Worm (Caenorhabditis elegans) whole organism, L2 larva: ENCODE data around the gene sulp-7.

Experiments
- C34F6.9 ChIP-seq: fragments of 150-350 bp; optimal IDR thresholded peaks from 2 replicates; lab custom pipeline; 2014; ENCODE audit warnings: missing biosample characterization, missing genetic modification characterization
- F13H6.1 ChIP-seq: sonication (generic microtip); optimal IDR thresholded peaks from 2 replicates; lab custom pipeline; 2016; ENCODE audit warnings: missing genetic modification characterization, missing compliant biosample characterization
- R02D3.7 ChIP-seq: fragments of 150-350 bp; optimal IDR thresholded peaks from 2 replicates; lab custom pipeline; 2014; ENCODE audit warnings: missing biosample characterization, missing genetic modification characterization
- Y55F3AM.14 ChIP-seq: fragments of 200-800 bp; sonication (Bioruptor generic); optimal IDR thresholded peaks from 2 replicates; lab custom pipeline; 2018; ENCODE audit warnings: mild to moderate bottlenecking, missing genetic modification characterization, missing compliant biosample characterization
- aly-2 ChIP-seq: fragments of 150-350 bp; optimal IDR thresholded peaks from 2 replicates; lab custom pipeline; 2014; ENCODE audit warnings: missing biosample characterization, missing genetic modification characterization
- ama-1 ChIP-seq: fragments of 150-350 bp; optimal IDR thresholded peaks from 2 replicates; lab custom pipeline; 2018; ENCODE audit warnings: inconsistent platforms
- blmp-1 ChIP-seq: sonication (generic microtip); optimal IDR thresholded peaks from 2 replicates; lab custom pipeline; 2017; ENCODE audit warnings: missing genetic modification characterization, mild to moderate bottlenecking, missing compliant biosample characterization, antibody characterized with exemption, moderate library complexity; ENCODE audit not compliant: insufficient read depth
- ceh-16 ChIP-seq: fragments of 150-350 bp; optimal IDR thresholded peaks from 2 replicates; lab custom pipeline; 2014; ENCODE audit warnings: missing biosample characterization, missing genetic modification characterization
- ceh-82 ChIP-seq: fragments of 150-350 bp; optimal IDR thresholded peaks from 2 replicates; lab custom pipeline; 2014; ENCODE audit warnings: missing biosample characterization, missing genetic modification characterization
- crh-2 ChIP-seq: sonication (generic microtip); optimal IDR thresholded peaks from 2 replicates; lab custom pipeline; 2017; ENCODE audit warnings: missing biosample characterization, missing genetic modification characterization
- egl-27 ChIP-seq: sonication (generic microtip); optimal IDR thresholded peaks from 3 replicates; lab custom pipeline; 2017; ENCODE audit warnings: missing biosample characterization, missing genetic modification reagents, missing genetic modification characterization
- fos-1 ChIP-seq: fragments of 150-350 bp; optimal IDR thresholded peaks from 2 replicates; lab custom pipeline; 2014; ENCODE audit warnings: missing biosample characterization, missing genetic modification characterization
- gmeb-1 ChIP-seq: fragments of 150-350 bp; optimal IDR thresholded peaks from 2 replicates; lab custom pipeline; 2014; ENCODE audit warnings: missing biosample characterization, missing genetic modification characterization
- lin-13 ChIP-seq: fragments of 150-350 bp; optimal IDR thresholded peaks from 2 replicates; lab custom pipeline; 2014; ENCODE audit warnings: missing biosample characterization, missing genetic modification reagents, missing genetic modification characterization
- lin-39 ChIP-seq: fragments of 150-350 bp; optimal IDR thresholded peaks from 2 replicates; lab custom pipeline; 2014; ENCODE audit warnings: missing biosample characterization, missing genetic modification reagents, missing genetic modification characterization
- lsy-2 ChIP-seq, 2 experiments: fragments of 150-350 bp in 1 of 2; sonication (generic microtip) in 1 of 2; optimal IDR thresholded peaks; 2 replicates each; lab custom pipeline; 2014 to 2017; ENCODE audit warnings: missing biosample characterization in 2 of 2, missing genetic modification characterization in 2 of 2
- mab-5 ChIP-seq: fragments of 150-350 bp; optimal IDR thresholded peaks from 2 replicates; lab custom pipeline; 2014; ENCODE audit warnings: missing biosample characterization, missing genetic modification characterization
- nhr-10 ChIP-seq: sonication (generic microtip); optimal IDR thresholded peaks from 2 replicates; lab custom pipeline; 2017; ENCODE audit warnings: missing biosample characterization, missing genetic modification characterization
- nhr-12 ChIP-seq: fragments of 150-350 bp; optimal IDR thresholded peaks from 2 replicates; lab custom pipeline; 2014; ENCODE audit warnings: missing biosample characterization, missing genetic modification characterization
- nhr-129 ChIP-seq: fragments of 150-350 bp; optimal IDR thresholded peaks from 2 replicates; lab custom pipeline; 2014; ENCODE audit warnings: missing biosample characterization, missing genetic modification characterization
- nhr-21 ChIP-seq: fragments of 150-350 bp; optimal IDR thresholded peaks from 2 replicates; lab custom pipeline; 2014; ENCODE audit warnings: missing biosample characterization, missing genetic modification characterization
- nhr-23 ChIP-seq: fragments of 150-350 bp; optimal IDR thresholded peaks from 2 replicates; lab custom pipeline; 2014; ENCODE audit warnings: missing biosample characterization, missing genetic modification reagents, missing genetic modification characterization
- nhr-25 ChIP-seq: fragments of 150-350 bp; sonication (generic microtip); optimal IDR thresholded peaks from 3 replicates; lab custom pipeline; 2014; ENCODE audit warnings: missing biosample characterization, missing genetic modification characterization
- peb-1 ChIP-seq: fragments of 150-350 bp; optimal IDR thresholded peaks from 2 replicates; lab custom pipeline; 2014; ENCODE audit warnings: missing biosample characterization, missing genetic modification characterization
- sem-4 ChIP-seq: fragments of 150-350 bp; optimal IDR thresholded peaks from 2 replicates; lab custom pipeline; 2014; ENCODE audit warnings: missing biosample characterization, missing genetic modification reagents, missing genetic modification characterization
- skn-1 ChIP-seq: sonication (generic microtip); optimal IDR thresholded peaks from 2 replicates; lab custom pipeline; 2017; ENCODE audit warnings: missing biosample characterization, missing genetic modification characterization
- sma-9 ChIP-seq, 2 experiments: fragments of 150-350 bp in 1 of 2; sonication (generic microtip) in 1 of 2; optimal IDR thresholded peaks; 2 replicates each; lab custom pipeline; 2014 to 2016; ENCODE audit warnings: missing genetic modification characterization in 2 of 2, mild to moderate bottlenecking in 1 of 2, missing biosample characterization in 1 of 2, missing compliant biosample characterization in 1 of 2, missing genetic modification reagents in 1 of 2, moderate library complexity in 1 of 2
- unc-39 ChIP-seq: fragments of 150-350 bp; optimal IDR thresholded peaks from 2 replicates; lab custom pipeline; 2014; ENCODE audit warnings: missing biosample characterization, missing genetic modification characterization
- unc-55 ChIP-seq: fragments of 150-350 bp; sonication (generic microtip); optimal IDR thresholded peaks from 3 replicates; lab custom pipeline; 2014; ENCODE audit warnings: missing biosample characterization, missing genetic modification reagents, missing genetic modification characterization
- zag-1 ChIP-seq: fragments of 150-350 bp; optimal IDR thresholded peaks from 2 replicates; lab custom pipeline; 2014; ENCODE audit warnings: missing biosample characterization, missing genetic modification characterization
- ztf-1 ChIP-seq: fragments of 200-800 bp; sonication (Bioruptor generic); conservative IDR thresholded peaks from 2 replicates; pipeline ENCODE4 v1.3.6; 2022; ENCODE audit warnings: missing genetic modification characterization, missing compliant biosample characterization
- ztf-11 ChIP-seq: sonication (generic microtip); optimal IDR thresholded peaks from 2 replicates; lab custom pipeline; 2017; ENCODE audit warnings: missing biosample characterization, missing genetic modification characterization

Gene sulp-7

ce11 chrX:11031869-11032268 is 48.6 kb upstream of the sulp-7 start:
- no peak for TF ChIP-seq ceh-82 (tag; lab: Kevin White, UChicago)
- no peak for TF ChIP-seq ztf-11
- no peak for TF ChIP-seq egl-27
- no peak for TF ChIP-seq nhr-23 (tag; lab: Kevin White, UChicago)
- no peak for TF ChIP-seq nhr-10 (tag; lab: Kevin White, UChicago)
- TF ChIP-seq sma-9 (GFP tag; optimal IDR thresholded peaks at IDR 0.05; lab: Kevin White, UChicago): no peak
- no peak for TF ChIP-seq sma-9 (tag; optimal IDR thresholded peaks at IDR 0.05; lab: Kevin White, UChicago)
- TF ChIP-seq sem-4: no peak
- no peak for TF ChIP-seq peb-1 (tag; lab: Kevin White, UChicago)
- TF ChIP-seq nhr-12: no peak
- no peak for TF ChIP-seq aly-2 (tag; lab: Kevin White, UChicago)
- TF ChIP-seq lin-13 (GFP tag; lab: Kevin White, UChicago): no peak
- TF ChIP-seq, all 48 proteins: peak for 0

- no peak for TF ChIP-seq C34F6.9
- no peak for TF ChIP-seq ztf-11
- no peak for TF ChIP-seq ama-1 (lab: Kevin White, UChicago)
- no peak for TF ChIP-seq zag-1
- no peak for TF ChIP-seq R02D3.7 (tag; lab: Kevin White, UChicago)
Measured at ce11 chrX:11032412-11032811, 48.1 kb upstream of the sulp-7 start.

- TF ChIP-seq blmp-1 (tag; lab: Kevin White, UChicago) (peak; percentile 63), ceh-16 (tag; lab: Kevin White, UChicago) (peak; percentile 64), nhr-129 (tag; lab: Kevin White, UChicago) (no peak), nhr-25 (tag; lab: Kevin White, UChicago) (peak; percentile 12)
Measured at ce11 chrX:11033128-11033951, 47.1 kb upstream of the sulp-7 start.

- TF ChIP-seq gmeb-1 (tag; lab: Kevin White, UChicago) (no peak), skn-1 (tag; lab: Kevin White, UChicago) (no peak), nhr-21 (tag; lab: Kevin White, UChicago) (no peak)
Measured at ce11 chrX:11033952-11034287, 46.6 kb upstream of the sulp-7 start.

ce11 chrX:11034430-11035117 is 45.9 kb upstream of the sulp-7 start:
- peak; percentile 6 for TF ChIP-seq unc-55 (GFP tag; lab: Kevin White, UChicago)
- no peak for TF ChIP-seq R02D3.7 (tag; lab: Kevin White, UChicago)
- TF ChIP-seq lsy-2 (tag; optimal IDR thresholded peaks at IDR 0.05; lab: Kevin White, UChicago): peak in 1 of 2 experiments; percentile 42
- TF ChIP-seq fos-1 (tag; lab: Kevin White, UChicago): no peak
- TF ChIP-seq nhr-129 (tag; lab: Kevin White, UChicago): peak; percentile 63
- TF ChIP-seq sma-9 (GFP tag; optimal IDR thresholded peaks at IDR 0.05; lab: Kevin White, UChicago): peak; percentile 29
- TF ChIP-seq sma-9 (tag; optimal IDR thresholded peaks at IDR 0.05; lab: Kevin White, UChicago): no peak
- peak; percentile 34 for TF ChIP-seq egl-27
- TF ChIP-seq unc-39 (tag; lab: Kevin White, UChicago): no peak
- TF ChIP-seq lin-39 (tag; lab: Kevin White, UChicago): no peak
- TF ChIP-seq mab-5 (tag; lab: Kevin White, UChicago): peak; percentile 50
- TF ChIP-seq Y55F3AM.14 (GFP tag; lab: Kevin White, UChicago): peak; percentile 24
- TF ChIP-seq lin-13 (GFP tag; lab: Kevin White, UChicago): peak; percentile 0
- TF ChIP-seq ama-1 (lab: Kevin White, UChicago): no peak
- peak; percentile 63 for TF ChIP-seq C34F6.9
- no peak for TF ChIP-seq ztf-1 (GFP tag; lab: Robert Waterston, UW)
- TF ChIP-seq F13H6.1 (tag; lab: Kevin White, UChicago): peak; percentile 60
- TF ChIP-seq crh-2 (tag; lab: Kevin White, UChicago): peak; percentile 68
- peak; percentile 25 for TF ChIP-seq sem-4
